Worm (Caenorhabditis elegans) whole organism, L1 larva: ENCODE measurements around the gene srb-12.

Experiments used
- C16A3.4 ChIP-seq: fragments of 150-350 bp; optimal IDR thresholded peaks from 2 replicates; lab custom pipeline; 2014; ENCODE audit warnings: missing biosample characterization, missing genetic modification characterization
- C34B4.2 ChIP-seq: sonication (generic microtip); optimal IDR thresholded peaks from 2 replicates; lab custom pipeline; 2017; ENCODE audit warnings: mild to moderate bottlenecking, missing genetic modification characterization, missing compliant biosample characterization
- aha-1 ChIP-seq: fragments of 150-350 bp; optimal IDR thresholded peaks from 2 replicates; lab custom pipeline; 2014; ENCODE audit warnings: missing biosample characterization, missing genetic modification characterization
- aly-2 ChIP-seq: fragments of 150-350 bp; optimal IDR thresholded peaks from 2 replicates; lab custom pipeline; 2014; ENCODE audit warnings: missing biosample characterization, missing genetic modification characterization
- ama-1 ChIP-seq: fragments of 150-350 bp; optimal IDR thresholded peaks from 2 replicates; lab custom pipeline; 2014
- blmp-1 ChIP-seq: fragments of 150-350 bp; optimal IDR thresholded peaks from 2 replicates; lab custom pipeline; 2014; ENCODE audit warnings: missing biosample characterization, missing genetic modification characterization
- ceh-82 ChIP-seq, 3 experiments: fragments of 150-350 bp in 1 of 3; sonication (generic microtip) in 2 of 3; optimal IDR thresholded peaks; 2 replicates each; lab custom pipeline; 2014 to 2017; ENCODE audit warnings: missing biosample characterization in 3 of 3, missing genetic modification characterization in 3 of 3
- dpl-1 ChIP-seq, 3 experiments: fragments of 150-350 bp in 2 of 3; sonication (generic microtip) in 1 of 3; optimal IDR thresholded peaks; 2 replicates each; lab custom pipeline; 2014 to 2017; ENCODE audit warnings: missing biosample characterization in 3 of 3, missing genetic modification characterization in 3 of 3, missing genetic modification reagents in 3 of 3
- dsc-1 ChIP-seq: sonication (generic microtip); optimal IDR thresholded peaks from 2 replicates; lab custom pipeline; 2016; ENCODE audit warnings: mild to moderate bottlenecking, missing genetic modification characterization, missing compliant biosample characterization
- efl-1 ChIP-seq, 4 experiments: fragments of 150-350 bp; optimal IDR thresholded peaks in 3 of 4; peaks in 1 of 4; 1 replicate in 1 of 4; 2 replicates in 3 of 4; lab custom pipeline; 2014; ENCODE audit warnings: missing biosample characterization in 2 of 4, missing genetic modification characterization in 2 of 4, missing genetic modification reagents in 2 of 4
- efl-3 ChIP-seq: fragments of 200-800 bp; sonication (Bioruptor generic); optimal IDR thresholded peaks from 2 replicates; lab custom pipeline; 2018; ENCODE audit warnings: mild to moderate bottlenecking, missing genetic modification characterization, missing compliant biosample characterization
- egl-13 ChIP-seq: sonication (generic microtip); optimal IDR thresholded peaks from 2 replicates; lab custom pipeline; 2016; ENCODE audit warnings: missing genotype, missing genetic modification reagents, missing genetic modification characterization, missing compliant biosample characterization
- egl-27 ChIP-seq, 2 experiments: fragments of 150-350 bp in 1 of 2; sonication (generic microtip); optimal IDR thresholded peaks; 3 replicates each; lab custom pipeline; 2017 to 2018; ENCODE audit warnings: missing biosample characterization in 2 of 2, missing genetic modification characterization in 2 of 2, missing genetic modification reagents in 2 of 2
- elt-2 ChIP-seq: sonication (generic microtip); optimal IDR thresholded peaks from 2 replicates; lab custom pipeline; 2016; ENCODE audit warnings: missing genetic modification characterization, mild to moderate bottlenecking, inconsistent platforms, missing compliant biosample characterization, missing genetic modification reagents
- elt-3 ChIP-seq, 6 experiments: fragments of 150-350 bp in 1 of 6; sonication (generic microtip); optimal IDR thresholded peaks; 2 replicates each; lab custom pipeline; 2017 to 2018; ENCODE audit warnings: missing biosample characterization in 6 of 6, missing genetic modification characterization in 6 of 6, inconsistent platforms in 1 of 6
- ets-5 ChIP-seq: fragments of 200-800 bp; sonication (Bioruptor generic); IDR thresholded peaks from 2 replicates; pipeline ENCODE4 v1.3.6; 2022; ENCODE audit warnings: missing genetic modification characterization, missing compliant biosample characterization
- fkh-10 ChIP-seq: sonication (generic microtip); optimal IDR thresholded peaks from 2 replicates; lab custom pipeline; 2017; ENCODE audit warnings: missing biosample characterization, missing genetic modification reagents, missing genetic modification characterization
- fkh-4 ChIP-seq: sonication (generic microtip); optimal IDR thresholded peaks from 2 replicates; lab custom pipeline; 2016; ENCODE audit warnings: missing compliant biosample characterization, missing genetic modification characterization, borderline replicate concordance
- fos-1 ChIP-seq: fragments of 150-350 bp; optimal IDR thresholded peaks from 2 replicates; lab custom pipeline; 2014; ENCODE audit warnings: missing biosample characterization, missing genetic modification characterization
- hlh-17 ChIP-seq: fragments of 200-800 bp; sonication (Bioruptor generic); optimal IDR thresholded peaks from 2 replicates; lab custom pipeline; 2018; ENCODE audit warnings: missing genetic modification characterization, mild to moderate bottlenecking, missing compliant biosample characterization, moderate library complexity, borderline replicate concordance
- irx-1 ChIP-seq: sonication (generic microtip); optimal IDR thresholded peaks from 2 replicates; lab custom pipeline; 2016; ENCODE audit warnings: missing genetic modification characterization, missing compliant biosample characterization
- jun-1 ChIP-seq: fragments of 150-350 bp; optimal IDR thresholded peaks from 2 replicates; lab custom pipeline; 2014; ENCODE audit warnings: missing biosample characterization, missing genetic modification reagents, missing genetic modification characterization
- lin-14 ChIP-seq: fragments of 200-800 bp; sonication (Bioruptor generic); optimal IDR thresholded peaks from 2 replicates; lab custom pipeline; 2018; ENCODE audit warnings: mild to moderate bottlenecking, missing genetic modification characterization, moderate library complexity, missing compliant biosample characterization
- lir-3 ChIP-seq: sonication (generic microtip); optimal IDR thresholded peaks from 2 replicates; lab custom pipeline; 2016; ENCODE audit warnings: mild to moderate bottlenecking, missing genetic modification characterization, moderate library complexity, missing compliant biosample characterization; ENCODE audit not compliant: poor library complexity
- mab-9 ChIP-seq: fragments of 200-800 bp; sonication (Bioruptor generic); IDR thresholded peaks from 2 replicates; pipeline ENCODE4 v1.3.6; 2022; ENCODE audit warnings: missing genetic modification reagents, missing genetic modification characterization, missing compliant biosample characterization
- mdl-1 ChIP-seq, 2 experiments: fragments of 150-350 bp; optimal IDR thresholded peaks; 2 replicates each; lab custom pipeline; 2014 to 2017; ENCODE audit warnings: missing biosample characterization in 2 of 2, missing genetic modification characterization in 2 of 2, inconsistent platforms in 1 of 2
- mef-2 ChIP-seq: fragments of 150-350 bp; optimal IDR thresholded peaks from 2 replicates; lab custom pipeline; 2014; ENCODE audit warnings: missing biosample characterization, missing genetic modification characterization
- nhr-11 ChIP-seq: fragments of 150-350 bp; optimal IDR thresholded peaks from 2 replicates; lab custom pipeline; 2014; ENCODE audit warnings: missing biosample characterization, missing genetic modification characterization
- nhr-12 ChIP-seq: sonication (generic microtip); optimal IDR thresholded peaks from 2 replicates; lab custom pipeline; 2017; ENCODE audit warnings: missing biosample characterization, missing genetic modification characterization
- nhr-237 ChIP-seq: fragments of 150-350 bp; optimal IDR thresholded peaks from 2 replicates; lab custom pipeline; 2014; ENCODE audit warnings: missing biosample characterization, missing genetic modification characterization
- nhr-71 ChIP-seq: sonication (generic microtip); optimal IDR thresholded peaks from 2 replicates; lab custom pipeline; 2016; ENCODE audit warnings: mild to moderate bottlenecking, missing genetic modification characterization, moderate library complexity, missing compliant biosample characterization
- nhr-76 ChIP-seq: sonication (generic microtip); optimal IDR thresholded peaks from 2 replicates; lab custom pipeline; 2017; ENCODE audit warnings: missing biosample characterization, missing genetic modification characterization
- nhr-90 ChIP-seq: sonication (generic microtip); optimal IDR thresholded peaks from 2 replicates; lab custom pipeline; 2016; ENCODE audit warnings: mild to moderate bottlenecking, missing genetic modification characterization, missing compliant biosample characterization; ENCODE audit not compliant: poor library complexity
- pax-3 ChIP-seq: fragments of 200-800 bp; sonication (Bioruptor generic); optimal IDR thresholded peaks from 2 replicates; lab custom pipeline; 2018; ENCODE audit warnings: mild to moderate bottlenecking, missing genetic modification characterization, moderate library complexity, missing compliant biosample characterization
- rnt-1 ChIP-seq: sonication (generic microtip); optimal IDR thresholded peaks from 2 replicates; lab custom pipeline; 2016; ENCODE audit warnings: mild to moderate bottlenecking, missing genetic modification characterization, moderate library complexity, missing compliant biosample characterization
- sox-4 ChIP-seq: sonication (generic microtip); optimal IDR thresholded peaks from 2 replicates; lab custom pipeline; 2016; ENCODE audit warnings: missing genetic modification characterization, missing compliant biosample characterization
- sptf-1 ChIP-seq: fragments of 150-350 bp; optimal IDR thresholded peaks from 2 replicates; lab custom pipeline; 2014; ENCODE audit warnings: missing biosample characterization, missing genetic modification characterization
- tbx-2 ChIP-seq: sonication (generic microtip); optimal IDR thresholded peaks from 2 replicates; lab custom pipeline; 2016; ENCODE audit warnings: missing genetic modification characterization, missing compliant biosample characterization
- unc-130 ChIP-seq: fragments of 150-350 bp; optimal IDR thresholded peaks from 2 replicates; lab custom pipeline; 2017; ENCODE audit warnings: missing biosample characterization, missing genetic modification characterization, inconsistent platforms
- unc-62 ChIP-seq: fragments of 150-350 bp; optimal IDR thresholded peaks from 2 replicates; lab custom pipeline; 2014; ENCODE audit warnings: missing biosample characterization, missing genetic modification reagents, missing genetic modification characterization
- unc-86 ChIP-seq: sonication (generic microtip); optimal IDR thresholded peaks from 2 replicates; lab custom pipeline; 2016; ENCODE audit warnings: missing genetic modification characterization, missing compliant biosample characterization
- xbp-1 ChIP-seq: sonication (generic microtip); optimal IDR thresholded peaks from 2 replicates; lab custom pipeline; 2016; ENCODE audit warnings: missing genetic modification characterization, missing compliant biosample characterization
- zag-1 ChIP-seq: fragments of 150-350 bp; optimal IDR thresholded peaks from 2 replicates; lab custom pipeline; 2014; ENCODE audit warnings: missing biosample characterization, missing genetic modification characterization
- zip-4 ChIP-seq: fragments of 200-800 bp; sonication (Bioruptor generic); optimal IDR thresholded peaks from 2 replicates; lab custom pipeline; 2018; ENCODE audit warnings: mild to moderate bottlenecking, missing genetic modification characterization, moderate library complexity, missing compliant biosample characterization

The srb-12 gene

ce11 chrII:5181497-5181896 lies 27.1 kb upstream of the srb-12 start (continued):
- TF ChIP-seq egl-27 (tag; optimal IDR thresholded peaks at IDR 0.05; lab: Kevin White, UChicago): no peak
- TF ChIP-seq ets-5 (GFP tag; lab: Robert Waterston, UW): no peak
- TF ChIP-seq efl-1 (optimal IDR thresholded peaks at IDR 0.05; lab: Kevin White, UChicago): peak; percentile 57 to 75
- peak; percentile 27 to 93 for TF ChIP-seq efl-1 (GFP tag; optimal IDR thresholded peaks at IDR 0.05 in 1 of 2; lab: Kevin White, UChicago)
- TF ChIP-seq C34B4.2: no peak
- TF ChIP-seq mef-2 (tag; lab: Kevin White, UChicago): no peak
- TF ChIP-seq pax-3: peak; percentile 11

DNA sequence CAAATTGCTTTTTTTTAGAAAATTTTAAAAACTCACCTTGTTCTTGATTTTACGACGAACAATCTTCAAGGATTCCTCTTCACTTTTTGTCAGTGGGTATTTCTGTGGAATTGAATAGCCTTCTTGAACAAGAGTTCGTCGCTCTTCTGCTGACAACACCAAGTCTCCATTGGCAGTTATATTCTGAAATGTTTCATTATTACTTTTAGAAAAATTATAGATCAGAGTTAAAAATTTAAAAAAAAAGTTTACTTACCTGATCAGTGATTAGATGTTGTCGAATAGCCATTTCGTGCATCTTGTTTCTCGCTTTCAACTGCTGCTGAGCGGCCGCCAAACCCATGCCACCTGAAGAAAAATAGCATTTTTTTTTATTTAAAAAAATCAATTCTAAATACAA lies 25.8 kb upstream of the srb-12 start:
- no peak for TF ChIP-seq ama-1
- no peak for TF ChIP-seq nhr-237 (tag; lab: Kevin White, UChicago)
- no peak for TF ChIP-seq unc-130
- no peak for TF ChIP-seq efl-1 (optimal IDR thresholded peaks at IDR 0.05; lab: Kevin White, UChicago)
- peak in 1 of 2 experiments; percentile 62 for TF ChIP-seq efl-1 (GFP tag; optimal IDR thresholded peaks at IDR 0.05 in 1 of 2; lab: Kevin White, UChicago)
- TF ChIP-seq, all 84 proteins: peak for 1

DNA sequence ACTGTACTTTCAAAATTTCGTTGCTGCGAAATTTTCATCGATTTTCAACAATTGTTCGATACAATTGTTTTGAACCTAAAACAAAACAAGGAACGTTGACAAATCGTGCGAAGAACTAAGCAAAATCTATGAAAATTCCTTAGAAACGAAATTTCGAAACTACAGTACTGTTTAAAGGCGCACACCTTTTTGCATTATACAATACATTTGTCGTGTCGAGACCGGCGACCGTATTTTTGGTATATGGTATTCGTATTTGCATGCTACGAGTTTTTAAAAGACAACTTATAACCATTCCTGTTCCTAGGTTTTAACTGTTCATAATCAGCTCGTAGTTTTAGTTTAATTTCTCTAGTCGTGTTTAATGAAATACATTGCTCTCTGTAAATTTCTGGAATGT lies 24.2 kb upstream of the srb-12 start:
- TF ChIP-seq unc-62 (no peak), xbp-1 (no peak), mdl-1 (tag; optimal IDR thresholded peaks at IDR 0.05; lab: Kevin White, UChicago) (no peak), sox-4 (tag; lab: Kevin White, UChicago) (no peak), zip-4 (GFP tag; lab: Kevin White, UChicago) (peak; percentile 7), fkh-4 (no peak), unc-86 (tag; lab: Kevin White, UChicago) (no peak), elt-2 (tag; lab: Kevin White, UChicago) (peak; percentile 1), mab-9 (GFP tag; lab: Robert Waterston, UW) (no peak), nhr-12 (tag; lab: Kevin White, UChicago) (no peak), nhr-11 (no peak), hlh-17 (GFP tag; lab: Kevin White, UChicago) (no peak), fos-1 (tag; lab: Kevin White, UChicago) (no peak)

ce11 chrII:5177902-5178301 lies 23.5 kb upstream of the srb-12 start, which contains the start of gene C27D6.12:
Gene C27D6.12 (minus strand): TSS chrII:5178002.
- TF ChIP-seq nhr-237 (tag; lab: Kevin White, UChicago) (no peak), aha-1 (tag; lab: Kevin White, UChicago) (no peak), C16A3.4 (tag; lab: Kevin White, UChicago) (no peak), mab-9 (GFP tag; lab: Robert Waterston, UW) (no peak), jun-1 (tag; lab: Kevin White, UChicago) (no peak), irx-1 (tag; lab: Kevin White, UChicago) (no peak), efl-3 (GFP tag; lab: Kevin White, UChicago) (no peak), blmp-1 (tag; lab: Kevin White, UChicago) (no peak), aly-2 (no peak), sptf-1 (no peak), ceh-82 (tag; optimal IDR thresholded peaks at IDR 0.05; lab: Kevin White, UChicago) (no peak), lir-3 (tag; lab: Kevin White, UChicago) (no peak), zag-1 (tag; lab: Kevin White, UChicago) (no peak)

DNA sequence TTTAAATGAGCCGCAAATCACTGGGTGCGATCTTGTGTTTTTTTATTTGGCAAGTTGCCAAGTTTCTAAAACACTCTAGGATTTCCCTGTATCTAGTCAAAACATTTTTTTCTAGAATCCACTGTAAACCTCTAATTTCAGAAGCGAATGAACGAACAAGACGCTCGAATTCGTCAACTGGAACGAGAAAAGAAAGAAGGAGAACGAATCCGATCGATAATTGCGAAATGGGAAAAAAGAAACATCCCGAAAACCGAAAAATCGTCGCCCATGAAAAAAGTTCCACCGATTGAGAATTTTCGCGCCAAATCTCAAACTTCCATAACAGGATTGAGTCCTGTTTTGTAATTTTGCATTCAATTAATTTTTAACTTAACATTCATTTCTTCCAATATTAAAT lies 22.5 kb upstream of the srb-12 start:
- no peak for TF ChIP-seq nhr-71 (tag; lab: Kevin White, UChicago)

DNA sequence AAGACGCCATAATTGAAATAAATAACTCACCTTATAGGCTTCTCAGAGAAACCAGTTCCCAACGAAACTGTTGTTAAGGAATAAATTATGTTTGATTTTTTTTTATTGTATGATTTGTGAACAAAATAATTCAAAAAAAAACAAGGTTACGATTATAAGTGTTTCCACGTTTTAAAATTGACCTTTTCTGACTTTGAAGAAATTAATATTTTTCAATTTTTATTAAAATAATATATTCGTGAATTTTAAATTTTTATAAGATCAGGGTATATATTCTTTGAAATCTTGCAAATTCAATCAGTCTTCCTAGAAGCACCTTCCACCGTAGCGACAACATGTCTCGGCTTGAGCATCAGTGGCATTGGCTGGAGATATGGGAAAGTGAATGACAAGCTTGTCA lies 19.9 kb upstream of the srb-12 start, which contains the start of gene C27D6.3:
TSS of gene C27D6.3 (minus strand) at position 101 of the 400 bp plus-strand sequence.
- TF ChIP-seq lin-14 (GFP tag; lab: Kevin White, UChicago): no peak
- TF ChIP-seq mef-2 (tag; lab: Kevin White, UChicago): no peak
- no peak for TF ChIP-seq rnt-1 (tag; lab: Kevin White, UChicago)
- TF ChIP-seq egl-13 (tag; lab: Kevin White, UChicago): no peak
- TF ChIP-seq nhr-12 (tag; lab: Kevin White, UChicago): no peak
- no peak for TF ChIP-seq nhr-76 (tag; lab: Kevin White, UChicago)
- TF ChIP-seq sox-4 (tag; lab: Kevin White, UChicago): no peak
- no peak for TF ChIP-seq nhr-90
- TF ChIP-seq sptf-1: no peak
- no peak for TF ChIP-seq elt-3 (tag; optimal IDR thresholded peaks at IDR 0.05; lab: Kevin White, UChicago)
- TF ChIP-seq fkh-10 (GFP tag; lab: Kevin White, UChicago): no peak
- no peak for TF ChIP-seq tbx-2 (tag; lab: Kevin White, UChicago)
- no peak for TF ChIP-seq dsc-1 (tag; lab: Kevin White, UChicago)
- no peak for TF ChIP-seq dpl-1 (GFP tag; optimal IDR thresholded peaks at IDR 0.05; lab: Kevin White, UChicago)
- no peak for TF ChIP-seq ceh-82 (tag; optimal IDR thresholded peaks at IDR 0.05; lab: Kevin White, UChicago)
- TF ChIP-seq xbp-1: no peak
